Worm (Caenorhabditis elegans): ENCODE measurements around the gene F07G11.2.
"Not testable (repeated sequence)": the region's sequence is repeated elsewhere in the genome, so short reads cannot be mapped to it uniquely, and the experiment has no call there.

The F07G11.2 gene

DNA sequence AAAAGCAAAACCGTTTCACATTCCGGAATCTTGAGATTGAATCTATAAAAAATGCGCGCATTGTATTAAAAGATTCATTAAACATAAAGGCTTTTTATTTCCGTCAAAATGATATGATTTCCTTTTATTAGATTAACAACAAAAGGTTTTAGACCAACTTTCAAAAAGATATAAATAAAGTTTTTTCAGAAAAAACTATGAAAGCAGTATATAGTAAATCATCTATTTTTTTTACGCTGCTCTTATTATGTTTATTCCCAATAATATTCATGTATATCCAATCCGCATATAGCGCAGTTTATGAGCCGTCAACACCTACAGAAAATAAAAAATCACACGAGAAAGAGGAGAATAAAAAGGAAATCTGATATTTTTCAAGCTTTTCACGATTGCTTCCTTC lies at the start of gene F07G11.2:
Gene F07G11.2, plus strand, starts transcription at position 301 of the 400 bp plus-strand sequence.
- not testable (repeated sequence) for TF ChIP-seq ref-2 (tag; optimal IDR thresholded peaks at IDR 0.05); unc-3 (GFP tag; conservative IDR thresholded peaks at IDR 0.05); unc-3 (tag; optimal IDR thresholded peaks at IDR 0.05); fkh-6 (tag; optimal IDR thresholded peaks at IDR 0.05)

- TF ChIP-seq fkh-10 (GFP tag; optimal IDR thresholded peaks at IDR 0.05) = no peak
- TF ChIP-seq rnt-1 (tag; optimal IDR thresholded peaks at IDR 0.05) = no peak
- no peak for TF ChIP-seq ceh-19 (GFP tag; optimal IDR thresholded peaks at IDR 0.05)
Measured at ce11 chrV:7255095-7255494, 49.5 kb upstream of the F07G11.2 start, which contains the start of gene C05C8.8. Gene C05C8.8 (minus strand): TSS chrV:7255195.

DNA sequence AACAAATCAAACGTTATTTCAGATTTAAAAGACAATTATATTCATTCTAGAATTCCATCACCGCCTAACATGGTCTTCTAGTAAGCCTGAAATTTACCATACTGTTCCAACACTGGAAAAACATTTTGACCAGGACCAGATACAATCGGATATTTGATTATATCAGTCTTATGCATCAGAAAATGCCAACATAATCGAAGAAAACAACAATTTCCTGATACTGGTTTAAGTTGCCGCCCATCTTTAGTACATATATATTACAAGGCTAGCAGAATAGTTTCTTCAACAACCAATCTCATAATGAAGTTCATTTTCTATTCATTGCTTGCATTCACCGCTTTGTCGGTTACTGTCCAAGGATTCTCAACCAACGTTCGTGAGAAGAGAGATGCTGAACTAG lies 45.6 kb upstream of the F07G11.2 start, which contains the start of gene C13A2.12:
Gene C13A2.12, plus strand, starts transcription at position 301 of the 400 bp plus-strand sequence.
- TF ChIP-seq sox-2 (GFP tag; IDR thresholded peaks at IDR 0.05) (no peak), ceh-45 (GFP tag; IDR thresholded peaks at IDR 0.05) (no peak), nfya-1 (tag; optimal IDR thresholded peaks at IDR 0.05) (no peak), tbx-7 (tag; optimal IDR thresholded peaks at IDR 0.05) (no peak), C08G9.2 (tag; optimal IDR thresholded peaks at IDR 0.05) (no peak), pag-3 (tag; optimal IDR thresholded peaks at IDR 0.05; ENCODE audit: borderline replicate concordance) (no peak), pat-9 (tag; optimal IDR thresholded peaks at IDR 0.05) (no peak), pha-2 (tag; optimal IDR thresholded peaks at IDR 0.05) (no peak), pqm-1 (tag; optimal IDR thresholded peaks at IDR 0.05) (no peak), T23F11.4 (GFP tag; optimal IDR thresholded peaks at IDR 0.05) (no peak), odd-2 (tag; optimal IDR thresholded peaks at IDR 0.05) (no peak), fkh-10 (GFP tag; optimal IDR thresholded peaks at IDR 0.05) (no peak), ceh-2 (tag; optimal IDR thresholded peaks at IDR 0.05) (no peak), K02D7.2 (tag; optimal IDR thresholded peaks at IDR 0.05) (no peak), fax-1 (tag; optimal IDR thresholded peaks at IDR 0.05) (no peak), F13H6.1 (tag; optimal IDR thresholded peaks at IDR 0.05) (no peak), pha-4 (tag; optimal IDR thresholded peaks at IDR 0.05) (no peak)

DNA sequence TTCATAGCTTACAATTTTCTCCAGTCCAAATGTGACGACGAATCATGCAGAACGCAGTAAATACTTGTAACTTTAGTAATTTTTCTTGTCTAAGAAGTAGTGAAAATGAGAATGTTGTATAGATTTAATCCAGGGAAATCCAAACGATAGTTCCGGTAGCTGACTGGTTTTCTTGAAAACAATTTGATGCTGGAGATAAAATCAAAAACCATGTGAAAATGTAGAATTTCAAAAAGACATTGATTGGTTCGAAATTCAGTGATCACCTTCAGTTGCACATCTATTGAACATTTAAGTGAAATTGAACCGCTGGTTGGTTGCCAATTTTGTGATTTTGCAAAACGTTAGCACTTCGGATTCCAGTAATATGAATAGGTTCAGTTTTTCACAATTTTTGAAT lies 40.6 kb upstream of the F07G11.2 start, which contains the start of gene C13A2.9:
Gene C13A2.9, minus strand, starts transcription at position 101 of the 400 bp plus-strand sequence.
- TF ChIP-seq fkh-10 (GFP tag; optimal IDR thresholded peaks at IDR 0.05) = no peak
- no peak for TF ChIP-seq ceh-45 (GFP tag; IDR thresholded peaks at IDR 0.05)
- TF ChIP-seq odd-2 (tag; optimal IDR thresholded peaks at IDR 0.05) = no peak
- no peak for TF ChIP-seq pax-1 (tag; optimal IDR thresholded peaks at IDR 0.05)
- no peak for TF ChIP-seq hlh-8 (tag; optimal IDR thresholded peaks at IDR 0.05)
- TF ChIP-seq ceh-24 (tag; optimal IDR thresholded peaks at IDR 0.05) = no peak
- no peak for TF ChIP-seq hlh-30 (tag; optimal IDR thresholded peaks at IDR 0.05; ENCODE audit: insufficient read depth)
- TF ChIP-seq ceh-34 (tag; optimal IDR thresholded peaks at IDR 0.05) = no peak
- no peak for TF ChIP-seq unc-3 (GFP tag; conservative IDR thresholded peaks at IDR 0.05)
- TF ChIP-seq unc-3 (tag; optimal IDR thresholded peaks at IDR 0.05) = no peak
- TF ChIP-seq pqm-1 (tag; optimal IDR thresholded peaks at IDR 0.05) = no peak

- TF ChIP-seq nhr-11 (tag; optimal IDR thresholded peaks at IDR 0.05) (no peak), rnt-1 (tag; optimal IDR thresholded peaks at IDR 0.05) (no peak), sox-2 (GFP tag; IDR thresholded peaks at IDR 0.05) (no peak), madf-2 (tag; optimal IDR thresholded peaks at IDR 0.05) (no peak), hlh-8 (tag; optimal IDR thresholded peaks at IDR 0.05) (no peak), fkh-10 (GFP tag; optimal IDR thresholded peaks at IDR 0.05) (no peak), hlh-15 (tag; optimal IDR thresholded peaks at IDR 0.05) (no peak), ama-1 (optimal IDR thresholded peaks at IDR 0.05) (no peak), sox-4 (tag; optimal IDR thresholded peaks at IDR 0.05) (no peak), lin-11 (tag; optimal IDR thresholded peaks at IDR 0.05) (no peak), ets-4 (tag; optimal IDR thresholded peaks at IDR 0.05) (no peak), ceh-14 (tag; optimal IDR thresholded peaks at IDR 0.05) (no peak)
Measured at ce11 chrV:7266021-7266420, 38.6 kb upstream of the F07G11.2 start, which contains the start of gene C13A2.7. Gene C13A2.7 (plus strand): TSS chrV:7266321.
